Worm (Caenorhabditis elegans) whole organism, early embryonic: ENCODE measurements around the gene R10E12.2.

Experiments
- aly-1 ChIP-seq: sonication (generic microtip); optimal IDR thresholded peaks from 2 replicates; lab custom pipeline; 2016; ENCODE audit warnings: missing genetic modification characterization, missing compliant biosample characterization
- ama-1 ChIP-seq: fragments of 150-350 bp; optimal IDR thresholded peaks from 2 replicates; lab custom pipeline; 2014
- ceh-13 ChIP-seq: fragments of 200-800 bp; sonication (Bioruptor generic); optimal IDR thresholded peaks from 2 replicates; lab custom pipeline; 2018; ENCODE audit warnings: mild to moderate bottlenecking, missing genetic modification characterization, missing compliant biosample characterization
- hmg-4 ChIP-seq: fragments of 200-800 bp; sonication (Bioruptor generic); optimal IDR thresholded peaks from 2 replicates; lab custom pipeline; 2018; ENCODE audit warnings: mild to moderate bottlenecking, missing genetic modification characterization, missing compliant biosample characterization
- hnd-1 ChIP-seq: sonication (generic microtip); optimal IDR thresholded peaks from 2 replicates; lab custom pipeline; 2016; ENCODE audit warnings: missing genetic modification characterization, missing compliant biosample characterization
- sea-1 ChIP-seq: fragments of 200-800 bp; sonication (Bioruptor generic); conservative IDR thresholded peaks from 2 replicates; pipeline ENCODE4 v1.3.6; 2022; ENCODE audit warnings: missing genetic modification characterization, missing compliant biosample characterization

DNA sequence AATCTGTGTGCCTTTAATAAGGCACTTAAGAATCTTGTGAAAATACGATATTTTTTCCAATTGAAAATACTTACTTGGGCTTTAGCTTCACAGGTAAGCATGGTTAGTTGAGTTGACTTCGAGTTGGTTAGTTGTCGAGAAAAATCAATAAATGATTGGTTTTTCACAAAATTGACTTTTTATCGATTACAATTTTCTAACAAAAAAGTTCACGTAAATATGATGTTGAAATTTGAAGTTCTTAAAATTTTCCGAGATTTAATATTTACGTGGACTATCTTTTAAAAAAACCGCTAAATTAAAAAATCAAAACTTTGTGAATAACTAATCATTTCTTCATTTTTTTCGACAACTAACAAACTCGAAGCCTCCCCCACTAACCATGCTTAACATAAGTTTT, 52.9 kb downstream of the R10E12.2 start, which contains the start of gene F40F12.3:
- TF ChIP-seq ceh-13 (GFP tag; lab: Kevin White, UChicago) (no peak), hmg-4 (GFP tag; lab: Kevin White, UChicago) (no peak), ama-1 (no peak), aly-1 (no peak), sea-1 (GFP tag; lab: Robert Waterston, UW) (no peak), hnd-1 (tag; lab: Kevin White, UChicago) (no peak)
